Worm (Caenorhabditis elegans): ENCODE results near the gene F46E10.3.
A peak's percentile ranks its signal among the peaks of the same experiment; 100 is the strongest.

The F46E10.3 gene

ce11 chrV:6513356-6513755 lies 4.7 kb upstream of the F46E10.3 start (continued):
- no peak for TF ChIP-seq Y105C5A.15 (GFP tag; IDR thresholded peaks at IDR 0.05)
- TF ChIP-seq lin-38 (GFP tag; IDR thresholded peaks at IDR 0.05): peak; percentile 17; the same call in 1 of the 2 replicates
- TF ChIP-seq ceh-32 (tag; optimal IDR thresholded peaks at IDR 0.05; ENCODE audit: poor library complexity): no peak
- no peak for TF ChIP-seq D1046.2 (GFP tag; IDR thresholded peaks at IDR 0.05)
- no peak for TF ChIP-seq zfp-2 (tag; optimal IDR thresholded peaks at IDR 0.05)
- peak; percentile 6 for TF ChIP-seq nhr-28 (tag; optimal IDR thresholded peaks at IDR 0.05)
- no peak for TF ChIP-seq dmd-9 (GFP tag; IDR thresholded peaks at IDR 0.05)

ce11 chrV:6513786-6514430 lies 4.2 kb upstream of the F46E10.3 start:
- TF ChIP-seq unc-62 (GFP tag; optimal IDR thresholded peaks at IDR 0.05 in 1 of 2) (peak in 1 of 2 experiments; percentile 95), unc-62 (tag; optimal IDR thresholded peaks at IDR 0.05) (no peak), T20F7.1 (GFP tag; optimal IDR thresholded peaks at IDR 0.05) (no peak)

- peak; percentile 93 for TF ChIP-seq zfp-3 (GFP tag; conservative IDR thresholded peaks at IDR 0.05)
- TF ChIP-seq hmg-1.1 (GFP tag; IDR thresholded peaks at IDR 0.05): peak; percentile 45
- peak; percentile 49 for TF ChIP-seq lin-13 (GFP tag; optimal IDR thresholded peaks at IDR 0.05)
- TF ChIP-seq pha-4 (GFP tag; IDR thresholded peaks at IDR 0.05): no peak
- no peak for TF ChIP-seq pha-4 (tag; optimal IDR thresholded peaks at IDR 0.05)
- peak; percentile 55 for TF ChIP-seq nhr-25 (tag; optimal IDR thresholded peaks at IDR 0.05; ENCODE audit: borderline replicate concordance, insufficient read depth)
- TF ChIP-seq ceh-82 (tag; optimal IDR thresholded peaks at IDR 0.05): no peak
- TF ChIP-seq snpc-1.2 (GFP tag; IDR thresholded peaks at IDR 0.05): peak; percentile 45; the same call in 1 of the 2 replicates
- TF ChIP-seq mep-1 (tag; optimal IDR thresholded peaks at IDR 0.05): peak; percentile 81
- peak; percentile 53 for TF ChIP-seq lin-38 (GFP tag; IDR thresholded peaks at IDR 0.05)
- peak; percentile 44 for TF ChIP-seq nhr-48 (tag; optimal IDR thresholded peaks at IDR 0.05)
- TF ChIP-seq ZK337.2 (GFP tag; IDR thresholded peaks at IDR 0.05): peak; percentile 35; the same call in 1 of the 2 replicates
- TF ChIP-seq ctbp-1 (GFP tag; IDR thresholded peaks at IDR 0.05): 0 out of 2 replicates have a peak, but pooled peaks have one; percentile 36
- peak; percentile 29 for TF ChIP-seq nhr-102 (tag; optimal IDR thresholded peaks at IDR 0.05)
- TF ChIP-seq T26A8.4 (GFP tag; IDR thresholded peaks at IDR 0.05): peak; percentile 81
- no peak for TF ChIP-seq lin-39 (tag; optimal IDR thresholded peaks at IDR 0.05)
- peak; percentile 36 for TF ChIP-seq nhr-28 (tag; optimal IDR thresholded peaks at IDR 0.05)
- peak; percentile 57 for TF ChIP-seq nhr-6 (tag; optimal IDR thresholded peaks at IDR 0.05)
- TF ChIP-seq Y75B8A.6 (GFP tag; IDR thresholded peaks at IDR 0.05): peak; percentile 91
- TF ChIP-seq spr-3 (GFP tag; optimal IDR thresholded peaks at IDR 0.05): peak; percentile 12
- no peak for TF ChIP-seq dmd-8 (GFP tag; IDR thresholded peaks at IDR 0.05)
- TF ChIP-seq fos-1 (tag; optimal IDR thresholded peaks at IDR 0.05): no peak
- no peak for TF ChIP-seq snpc-4 (tag; optimal IDR thresholded peaks at IDR 0.05)
- peak in 1 of 2 experiments; percentile 30 for TF ChIP-seq daf-16 (GFP tag; optimal IDR thresholded peaks at IDR 0.05)
- peak; percentile 21 for TF ChIP-seq daf-16 (tag; optimal IDR thresholded peaks at IDR 0.05)
- peak; percentile 37 for TF ChIP-seq T20F7.1 (GFP tag; optimal IDR thresholded peaks at IDR 0.05)
- peak; percentile 75 for TF ChIP-seq mxl-3 (GFP tag; optimal IDR thresholded peaks at IDR 0.05)
- peak; percentile 90 for TF ChIP-seq sdz-12 (GFP tag; optimal IDR thresholded peaks at IDR 0.05)
- TF ChIP-seq duxl-1 (tag; optimal IDR thresholded peaks at IDR 0.05; ENCODE audit: poor library complexity): peak; percentile 71
- TF ChIP-seq mxl-2 (GFP tag; conservative IDR thresholded peaks at IDR 0.05): 0 out of 2 replicates have a peak, but pooled peaks have one; percentile 7
- peak; percentile 57 for TF ChIP-seq dve-1 (tag; optimal IDR thresholded peaks at IDR 0.05; ENCODE audit: insufficient read depth)
- TF ChIP-seq aha-1 (tag): peak; percentile 98
- peak; percentile 98 for TF ChIP-seq ama-1 (optimal IDR thresholded peaks at IDR 0.05)
- peak; percentile 49 to 58 for TF ChIP-seq lsy-2 (tag; optimal IDR thresholded peaks at IDR 0.05)
- no peak for TF ChIP-seq unc-39 (tag; optimal IDR thresholded peaks at IDR 0.05)
- TF ChIP-seq hif-1 (tag; optimal IDR thresholded peaks at IDR 0.05): peak in 1 of 2 experiments; percentile 20
- TF ChIP-seq lin-1 (GFP tag; IDR thresholded peaks at IDR 0.05): 0 out of 2 replicates have a peak, but pooled peaks have one; percentile 15
- TF ChIP-seq hlh-11 (tag; optimal IDR thresholded peaks at IDR 0.05): peak; percentile 79
- peak; percentile 36; the same call in 1 of the 2 replicates for TF ChIP-seq Y48G9A.11 (GFP tag; IDR thresholded peaks at IDR 0.05)
Observed at ce11 chrV:6514887-6515324, 3.2 kb upstream of the F46E10.3 start, which contains the start of gene dpy-11. TSS of gene dpy-11 (minus strand) at chrV:6515240.
